Worm (Caenorhabditis elegans): ENCODE measurements around the gene chs-2.

DNA sequence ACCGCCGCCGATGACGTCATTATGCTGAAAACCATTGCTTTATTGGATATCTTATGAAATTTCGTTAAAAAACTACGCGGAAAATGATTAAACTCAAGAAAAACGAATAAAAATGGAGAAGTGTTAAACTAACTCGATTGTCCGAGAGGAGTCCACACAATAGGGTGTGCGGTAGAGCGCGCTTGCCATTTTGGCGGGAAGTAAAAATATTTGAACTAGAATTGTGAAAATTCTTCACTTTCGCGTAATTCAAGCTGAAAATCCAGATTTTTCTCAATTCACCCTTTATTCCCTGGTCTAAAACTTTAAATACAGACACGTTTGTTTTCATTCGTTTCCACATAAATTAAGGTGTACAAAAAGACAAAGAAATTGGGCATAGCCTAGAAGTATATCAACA is 19.8 kb downstream of the chs-2 start, which contains the start of gene F48A11.4:
- TF ChIP-seq flt-1 (GFP tag; IDR thresholded peaks at IDR 0.05) (peak; percentile 57; the same call in 1 of the 2 replicates), F13C5.2 (tag; optimal IDR thresholded peaks at IDR 0.05) (peak; percentile 77), ama-1 (optimal IDR thresholded peaks at IDR 0.05) (no peak)

Data from whole organism, early embryonic.